Worm (Caenorhabditis elegans) whole organism, dauer: ENCODE data around the gene ZK154.6.

Experiments
- unc-62 ChIP-seq: sonication (generic microtip); optimal IDR thresholded peaks from 2 replicates; lab custom pipeline; 2017; ENCODE audit warnings: missing biosample characterization, missing genetic modification reagents, missing genetic modification characterization

ZK154.6 gene

ce11 chrX:7793377-7794041 lies at the start of gene ZK154.6:
Gene ZK154.6, minus strand, starts transcription at chrX:7793563.
- TF ChIP-seq unc-62 (GFP tag; lab: Kevin White, UChicago), result no peak

- TF ChIP-seq unc-62 (GFP tag; lab: Kevin White, UChicago), result no peak
Measured at ce11 chrX:7842241-7842640, 48.9 kb upstream of the ZK154.6 start, which contains the start of gene idpp-11. Gene idpp-11, plus strand, starts transcription at chrX:7842541.

- no peak for TF ChIP-seq unc-62 (GFP tag; lab: Kevin White, UChicago)
Measured at ce11 chrX:7839989-7840388, 46.6 kb upstream of the ZK154.6 start.

ce11 chrX:7838582-7838981 lies 45.2 kb upstream of the ZK154.6 start, which contains the start of gene nlp-101:
Gene nlp-101, plus strand, starts transcription at chrX:7838882.
- TF ChIP-seq unc-62 (GFP tag; lab: Kevin White, UChicago), result no peak

ce11 chrX:7834117-7834516 lies 40.8 kb upstream of the ZK154.6 start, which contains the start of gene sul-3:
Gene sul-3, minus strand, starts transcription at chrX:7834217.
- no peak for TF ChIP-seq unc-62 (GFP tag; lab: Kevin White, UChicago)

- no peak for TF ChIP-seq unc-62 (GFP tag; lab: Kevin White, UChicago)
Measured at ce11 chrX:7827989-7828388, 34.6 kb upstream of the ZK154.6 start.

ce11 chrX:7826590-7827260 lies 33.4 kb upstream of the ZK154.6 start:
- no peak for TF ChIP-seq unc-62 (GFP tag; lab: Kevin White, UChicago)

- TF ChIP-seq unc-62 (GFP tag; lab: Kevin White, UChicago), result no peak
Measured at ce11 chrX:7825707-7826106, 32.3 kb upstream of the ZK154.6 start.

- TF ChIP-seq unc-62 (GFP tag; lab: Kevin White, UChicago), result no peak
Measured at ce11 chrX:7823108-7823704, 29.8 kb upstream of the ZK154.6 start, which contains the start of gene eef-1A.2. Gene eef-1A.2, plus strand, starts transcription at chrX:7823654.

ce11 chrX:7817555-7817954 lies 24.2 kb upstream of the ZK154.6 start:
- TF ChIP-seq unc-62 (GFP tag; lab: Kevin White, UChicago), result no peak

- no peak for TF ChIP-seq unc-62 (GFP tag; lab: Kevin White, UChicago)
Measured at ce11 chrX:7816434-7816974, 23.1 kb upstream of the ZK154.6 start, which contains the start of the genes sek-1 and R03G5.6. Gene sek-1, plus strand, starts transcription at chrX:7816734. Gene R03G5.6, minus strand, starts transcription at chrX:7816924.

ce11 chrX:7815230-7815629 lies 21.9 kb upstream of the ZK154.6 start:
- no peak for TF ChIP-seq unc-62 (GFP tag; lab: Kevin White, UChicago)

- no peak for TF ChIP-seq unc-62 (GFP tag; lab: Kevin White, UChicago)
Measured at ce11 chrX:7814747-7815146, 21.4 kb upstream of the ZK154.6 start.

- no peak for TF ChIP-seq unc-62 (GFP tag; lab: Kevin White, UChicago)
Measured at ce11 chrX:7810991-7811390, 17.6 kb upstream of the ZK154.6 start.

ce11 chrX:7809352-7810196 lies 16.2 kb upstream of the ZK154.6 start:
- no peak for TF ChIP-seq unc-62 (GFP tag; lab: Kevin White, UChicago)
